Worm (Caenorhabditis elegans) whole organism, young adult: ENCODE data around the gene gst-44.

ENCODE experiments used
- C17E4.6 ChIP-seq: fragments of 200-800 bp; sonication (Bioruptor generic); IDR thresholded peaks from 2 replicates; pipeline ENCODE4 v1.3.6; 2022; ENCODE audit warnings: missing genetic modification reagents, missing genetic modification characterization, missing compliant biosample characterization
- F10E7.11 ChIP-seq: sonication (generic microtip); optimal IDR thresholded peaks from 2 replicates; lab custom pipeline; 2017; ENCODE audit warnings: mild to moderate bottlenecking, missing genetic modification characterization, moderate library complexity, missing compliant biosample characterization
- F37B4.10 ChIP-seq: fragments of 200-800 bp; sonication (Bioruptor generic); IDR thresholded peaks from 2 replicates; pipeline ENCODE4 v1.3.6; 2022; ENCODE audit warnings: missing genetic modification characterization, missing compliant biosample characterization
- F52B5.7 ChIP-seq: sonication (generic microtip); optimal IDR thresholded peaks from 2 replicates; lab custom pipeline; 2016; ENCODE audit warnings: mild to moderate bottlenecking, missing genetic modification characterization, missing compliant biosample characterization
- F55B11.4 ChIP-seq: sonication (generic microtip); optimal IDR thresholded peaks from 2 replicates; lab custom pipeline; 2016; ENCODE audit warnings: missing compliant biosample characterization, missing genetic modification characterization, borderline replicate concordance; ENCODE audit not compliant: insufficient read depth
- F57A8.1 ChIP-seq: fragments of 200-800 bp; sonication (Bioruptor generic); optimal IDR thresholded peaks from 2 replicates; lab custom pipeline; 2018; ENCODE audit warnings: mild to moderate bottlenecking, missing genetic modification characterization, moderate library complexity, missing compliant biosample characterization
- F57C9.4 ChIP-seq: sonication (generic microtip); optimal IDR thresholded peaks from 2 replicates; lab custom pipeline; 2017; ENCODE audit warnings: mild to moderate bottlenecking, missing genetic modification characterization, missing compliant biosample characterization
- T07F8.4 ChIP-seq: sonication (generic microtip); optimal IDR thresholded peaks from 2 replicates; lab custom pipeline; 2016; ENCODE audit warnings: mild to moderate bottlenecking, missing genetic modification characterization, moderate library complexity, missing compliant biosample characterization
- ZK185.1 ChIP-seq: sonication (generic microtip); optimal IDR thresholded peaks from 2 replicates; lab custom pipeline; 2016; ENCODE audit warnings: mild to moderate bottlenecking, missing genetic modification characterization, missing compliant biosample characterization; ENCODE audit not compliant: poor library complexity, severe bottlenecking
- ama-1 ChIP-seq, 3 experiments: fragments of 150-350 bp in 1 of 3; sonication (generic microtip) in 2 of 3; optimal IDR thresholded peaks; 2 replicates each; lab custom pipeline; 2014 to 2018; ENCODE audit warnings: missing biosample characterization in 2 of 3, missing genetic modification characterization in 2 of 3, missing genetic modification reagents in 2 of 3
- aptf-3 ChIP-seq: fragments of 200-800 bp; sonication (Bioruptor generic); IDR thresholded peaks from 2 replicates; pipeline ENCODE4 v1.3.6; 2022; ENCODE audit warnings: missing genetic modification characterization, missing compliant biosample characterization
- atf-7 ChIP-seq: sonication (generic microtip); optimal IDR thresholded peaks from 2 replicates; lab custom pipeline; 2017; ENCODE audit warnings: mild to moderate bottlenecking, missing genetic modification characterization, missing compliant biosample characterization
- ccch-3 ChIP-seq: fragments of 200-800 bp; sonication (Bioruptor generic); optimal IDR thresholded peaks from 2 replicates; lab custom pipeline; 2018; ENCODE audit warnings: mild to moderate bottlenecking, missing genetic modification characterization, missing compliant biosample characterization
- ceh-100 ChIP-seq: fragments of 200-800 bp; sonication (Bioruptor generic); IDR thresholded peaks from 2 replicates; pipeline ENCODE4 v1.3.6; 2022; ENCODE audit warnings: missing genetic modification reagents, missing genetic modification characterization, missing compliant biosample characterization
- ceh-79 ChIP-seq: sonication (generic microtip); optimal IDR thresholded peaks from 2 replicates; lab custom pipeline; 2017; ENCODE audit warnings: mild to moderate bottlenecking, missing genetic modification characterization, missing compliant biosample characterization
- ekl-4 ChIP-seq: fragments of 200-800 bp; sonication (Bioruptor generic); IDR thresholded peaks from 2 replicates; pipeline ENCODE4 v1.3.6; 2022; ENCODE audit warnings: missing genetic modification reagents, missing genetic modification characterization, missing compliant biosample characterization
- him-1 ChIP-seq: sonication (generic microtip); optimal IDR thresholded peaks from 2 replicates; lab custom pipeline; 2016; ENCODE audit warnings: missing genotype, missing genetic modification reagents, missing genetic modification characterization, missing compliant biosample characterization
- hsf-1 ChIP-seq: fragments of 200-800 bp; sonication (Bioruptor generic); IDR thresholded peaks from 2 replicates; pipeline ENCODE4 v1.3.6; 2022; ENCODE audit warnings: missing genetic modification reagents, missing genetic modification characterization, missing compliant biosample characterization
- lag-1 ChIP-seq: fragments of 200-800 bp; sonication (Bioruptor generic); IDR thresholded peaks from 2 replicates; pipeline ENCODE4 v1.3.6; 2022; ENCODE audit warnings: missing genetic modification reagents, missing genetic modification characterization, missing compliant biosample characterization
- let-526 ChIP-seq: fragments of 200-800 bp; sonication (Bioruptor generic); IDR thresholded peaks from 2 replicates; pipeline ENCODE4 v1.3.6; 2022; ENCODE audit warnings: missing genetic modification reagents, missing genetic modification characterization, missing compliant biosample characterization
- lin-26 ChIP-seq: fragments of 200-800 bp; sonication (Bioruptor generic); IDR thresholded peaks from 2 replicates; pipeline ENCODE4 v1.3.6; 2022; ENCODE audit warnings: missing genetic modification reagents, missing genetic modification characterization, missing compliant biosample characterization
- lin-35 ChIP-seq, 3 experiments: fragments of 150-350 bp in 2 of 3; sonication (generic microtip) in 1 of 3; optimal IDR thresholded peaks; 2 replicates each; lab custom pipeline; 2014 to 2018; ENCODE audit warnings: missing biosample characterization in 3 of 3, missing genetic modification characterization in 3 of 3, missing genetic modification reagents in 3 of 3
- lin-54 ChIP-seq: fragments of 200-800 bp; sonication (Bioruptor generic); optimal IDR thresholded peaks from 2 replicates; lab custom pipeline; 2018; ENCODE audit warnings: mild to moderate bottlenecking, missing genetic modification characterization, missing compliant biosample characterization
- lsl-1 ChIP-seq: fragments of 200-800 bp; sonication (Bioruptor generic); optimal IDR thresholded peaks from 2 replicates; lab custom pipeline; 2018; ENCODE audit warnings: mild to moderate bottlenecking, missing genetic modification characterization, moderate library complexity, missing compliant biosample characterization
- mcd-1 ChIP-seq: fragments of 200-800 bp; sonication (Bioruptor generic); IDR thresholded peaks from 2 replicates; pipeline ENCODE4 v1.3.6; 2022; ENCODE audit warnings: missing genetic modification reagents, missing genetic modification characterization, missing compliant biosample characterization
- mes-4 ChIP-seq: sonication (generic microtip); optimal IDR thresholded peaks from 2 replicates; lab custom pipeline; 2016; ENCODE audit warnings: missing genotype, missing genetic modification characterization, missing compliant biosample characterization
- nhr-179 ChIP-seq: sonication (generic microtip); optimal IDR thresholded peaks from 2 replicates; lab custom pipeline; 2016; ENCODE audit warnings: mild to moderate bottlenecking, missing genetic modification characterization, missing compliant biosample characterization
- nhr-27 ChIP-seq: fragments of 200-800 bp; sonication (Bioruptor generic); optimal IDR thresholded peaks from 2 replicates; lab custom pipeline; 2018; ENCODE audit warnings: mild to moderate bottlenecking, missing genetic modification characterization, moderate library complexity, missing compliant biosample characterization
- nhr-80 ChIP-seq: sonication (generic microtip); optimal IDR thresholded peaks from 2 replicates; lab custom pipeline; 2016; ENCODE audit warnings: missing genetic modification characterization, missing compliant biosample characterization
- repo-1 ChIP-seq: sonication (generic microtip); optimal IDR thresholded peaks from 2 replicates; lab custom pipeline; 2017; ENCODE audit warnings: mild to moderate bottlenecking, missing genetic modification characterization, missing compliant biosample characterization
- snpc-1.1 ChIP-seq: sonication (generic microtip); optimal IDR thresholded peaks from 2 replicates; lab custom pipeline; 2017; ENCODE audit warnings: missing genetic modification characterization, mild to moderate bottlenecking, missing compliant biosample characterization, antibody characterized with exemption, moderate library complexity, missing genotype, missing genetic modification reagents; ENCODE audit not compliant: insufficient read depth
- snpc-1.3 ChIP-seq: sonication (generic microtip); optimal IDR thresholded peaks from 2 replicates; lab custom pipeline; 2017; ENCODE audit warnings: missing genetic modification characterization, mild to moderate bottlenecking, missing compliant biosample characterization, antibody characterized with exemption, moderate library complexity, missing genotype, missing genetic modification reagents; ENCODE audit not compliant: insufficient read depth
- snpc-4 ChIP-seq, 5 experiments: fragments of 150-350 bp in 1 of 5; sonication (generic microtip) in 4 of 5; optimal IDR thresholded peaks; 2 replicates each; lab custom pipeline; 2014 to 2018; ENCODE audit warnings: missing genetic modification characterization in 5 of 5, missing biosample characterization in 3 of 5, antibody characterized with exemption in 2 of 5, mild to moderate bottlenecking in 2 of 5, missing compliant biosample characterization in 2 of 5, missing genotype in 2 of 5, moderate library complexity in 2 of 5, missing genetic modification reagents in 1 of 5
- tbp1 ChIP-seq: fragments of 200-800 bp; sonication (Bioruptor generic); optimal IDR thresholded peaks from 2 replicates; lab custom pipeline; 2018; ENCODE audit warnings: mild to moderate bottlenecking, missing genetic modification characterization, missing compliant biosample characterization
- tlf-1 ChIP-seq: fragments of 200-800 bp; sonication (Bioruptor generic); optimal IDR thresholded peaks from 2 replicates; lab custom pipeline; 2018; ENCODE audit warnings: mild to moderate bottlenecking, missing genetic modification characterization, missing compliant biosample characterization
- unc-130 ChIP-seq: sonication (generic microtip); optimal IDR thresholded peaks from 2 replicates; lab custom pipeline; 2016; ENCODE audit warnings: missing genetic modification reagents, missing genetic modification characterization, missing compliant biosample characterization
- ztf-18 ChIP-seq: sonication (generic microtip); optimal IDR thresholded peaks from 2 replicates; lab custom pipeline; 2016; ENCODE audit warnings: missing genotype, mild to moderate bottlenecking, missing genetic modification characterization, missing compliant biosample characterization
- ztf-25 ChIP-seq: fragments of 200-800 bp; sonication (Bioruptor generic); IDR thresholded peaks from 2 replicates; pipeline ENCODE4 v1.3.6; 2022; ENCODE audit warnings: missing genetic modification reagents, missing genetic modification characterization, missing compliant biosample characterization
- ztf-28 ChIP-seq: fragments of 200-800 bp; sonication (Bioruptor generic); IDR thresholded peaks from 2 replicates; pipeline ENCODE4 v1.3.6; 2022; ENCODE audit warnings: missing genetic modification reagents, missing genetic modification characterization, missing compliant biosample characterization

Gene gst-44

DNA sequence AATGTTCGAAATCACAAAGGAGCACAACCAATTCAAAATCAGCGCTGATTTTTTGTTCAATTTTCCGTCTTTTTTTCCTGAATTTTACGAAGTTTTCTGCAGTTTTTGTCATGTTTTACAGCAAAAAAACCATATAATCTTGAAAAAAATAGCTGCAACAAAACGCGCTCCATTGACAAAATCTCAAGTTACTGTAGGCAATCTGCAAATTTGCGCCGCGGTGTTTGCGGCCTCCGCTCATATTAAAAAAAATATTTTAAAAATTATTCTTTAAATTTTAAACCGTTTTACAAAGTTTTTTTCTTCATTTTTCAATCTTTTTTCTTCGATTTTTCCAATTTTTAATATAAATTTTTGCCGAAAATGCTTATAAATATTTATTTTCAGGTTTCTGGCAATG, 14.7 kb downstream of the gst-44 start:
- TF ChIP-seq snpc-1.3 (tag; lab: Kevin White, UChicago) (no peak), aptf-3 (no peak), him-1 (tag; lab: Kevin White, UChicago) (peak; percentile 16), ZK185.1 (tag; lab: Kevin White, UChicago) (no peak), snpc-4 (GFP tag; optimal IDR thresholded peaks at IDR 0.05; lab: Kevin White, UChicago) (peak; percentile 3), snpc-4 (tag; optimal IDR thresholded peaks at IDR 0.05; lab: Kevin White, UChicago) (peak in 1 of 4 experiments; percentile 14), mes-4 (tag; lab: Kevin White, UChicago) (no peak), mcd-1 (GFP tag; lab: Robert Waterston, UW) (peak; percentile 46; the same call in 1 of the 2 replicates), lsl-1 (GFP tag; lab: Kevin White, UChicago) (peak; percentile 81)

DNA sequence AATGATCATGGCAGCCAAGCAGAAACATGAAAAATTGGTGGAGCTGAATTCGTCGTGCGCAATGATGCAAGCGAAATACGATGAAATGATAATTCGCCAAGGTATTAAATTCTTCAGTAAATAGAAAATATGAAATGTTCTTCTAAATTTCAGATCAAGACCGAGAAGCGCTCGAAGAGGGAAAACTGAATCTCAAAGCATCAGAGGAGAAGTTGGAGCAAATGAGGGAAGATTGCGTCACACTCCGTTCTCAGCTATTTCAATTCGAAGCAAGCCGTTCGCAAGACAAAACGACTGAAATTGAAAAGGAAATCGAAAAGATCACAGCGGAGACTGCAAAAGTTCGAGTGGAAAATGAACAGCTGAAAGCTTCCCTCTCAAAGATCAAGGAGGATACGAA, 15.7 kb downstream of the gst-44 start:
- TF ChIP-seq ceh-100 (GFP tag; lab: Robert Waterston, UW): no peak
- TF ChIP-seq C17E4.6 (GFP tag; lab: Robert Waterston, UW): no peak

DNA sequence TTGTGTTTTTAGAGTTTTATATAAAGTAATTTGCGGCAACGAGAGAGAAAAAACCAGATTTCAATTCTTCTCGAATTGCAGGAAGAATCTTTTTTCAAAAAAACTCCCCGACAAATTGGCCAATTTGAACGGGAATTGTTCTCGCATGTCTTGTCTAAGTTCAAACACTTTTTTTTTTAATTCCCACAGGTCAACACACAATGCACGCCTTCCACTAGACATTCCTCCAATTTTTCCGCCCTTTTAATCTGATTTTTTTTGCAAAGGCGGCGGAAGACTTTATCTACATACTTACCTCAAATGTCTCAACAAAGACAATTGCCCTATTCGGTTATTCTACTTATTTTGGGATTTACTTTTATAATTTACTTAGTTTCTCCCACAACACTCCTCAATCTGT, 17.0 kb downstream of the gst-44 start, which contains the start of gene F26D2.3:
Gene F26D2.3, plus strand, starts transcription at position 301 of the 400 bp plus-strand sequence.
- TF ChIP-seq ccch-3 (GFP tag; lab: Kevin White, UChicago) (no peak), hsf-1 (GFP tag; lab: Robert Waterston, UW) (no peak), atf-7 (no peak), lin-54 (no peak), F57C9.4 (tag; lab: Kevin White, UChicago) (no peak), tlf-1 (GFP tag; lab: Kevin White, UChicago) (no peak), tbp1 (GFP tag; lab: Kevin White, UChicago) (no peak), T07F8.4 (tag; lab: Kevin White, UChicago) (no peak)
- TF ChIP-seq, all 124 proteins: peak for 0

DNA sequence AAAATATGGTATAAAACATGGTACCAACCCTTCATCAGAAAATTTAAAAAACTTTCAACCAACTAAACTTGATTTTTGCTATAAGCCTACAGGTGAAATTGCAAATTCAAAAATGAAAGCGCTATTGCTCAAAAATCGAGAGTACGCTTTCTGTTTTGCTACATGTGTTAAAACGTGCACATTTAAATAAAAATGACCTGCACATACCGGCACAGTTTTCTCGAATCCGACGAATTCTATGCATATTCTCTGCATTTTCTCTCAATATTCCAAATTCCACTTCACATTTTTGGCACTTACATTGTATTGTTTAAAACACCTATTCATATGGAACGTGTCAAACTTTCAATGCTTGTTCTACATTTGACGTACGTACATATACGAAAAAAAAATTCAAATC, 19.8 kb downstream of the gst-44 start, which contains the start of gene srh-145:
Gene srh-145, plus strand, starts transcription at position 193 of the 400 bp plus-strand sequence.
- TF ChIP-seq F52B5.7: no peak
- no peak for TF ChIP-seq nhr-27 (tag; lab: Kevin White, UChicago)
- no peak for TF ChIP-seq nhr-179 (tag; lab: Kevin White, UChicago)
- TF ChIP-seq C17E4.6 (GFP tag; lab: Robert Waterston, UW): no peak
- TF ChIP-seq ama-1 (optimal IDR thresholded peaks at IDR 0.05; lab: Kevin White, UChicago): no peak
- no peak for TF ChIP-seq ama-1 (GFP tag; optimal IDR thresholded peaks at IDR 0.05; lab: Kevin White, UChicago)
- TF ChIP-seq lin-54: no peak
- TF ChIP-seq F10E7.11 (tag; lab: Kevin White, UChicago): no peak
- no peak for TF ChIP-seq F55B11.4

DNA sequence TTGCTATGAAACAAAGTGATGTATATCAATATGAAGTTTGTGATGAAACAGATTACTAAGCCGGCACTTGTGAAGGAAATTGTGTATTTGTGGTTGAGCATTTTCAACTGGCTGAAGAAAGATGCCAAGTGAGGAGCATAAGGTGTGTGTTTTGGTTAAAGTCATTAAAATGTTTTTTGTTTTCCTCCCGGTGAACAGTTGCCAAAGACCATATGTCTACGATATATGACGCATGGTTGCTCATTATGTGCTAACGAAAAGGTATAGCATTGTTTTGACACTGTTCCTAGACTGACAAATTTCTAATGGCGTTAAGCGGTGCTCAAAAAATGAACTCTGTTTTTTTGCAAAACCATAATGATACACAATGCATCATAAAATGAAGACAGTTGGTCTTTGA, 26.3 kb downstream of the gst-44 start, which contains the start of gene str-55:
Gene str-55, minus strand, starts transcription at position 101 of the 400 bp plus-strand sequence.
- TF ChIP-seq ceh-79 (tag; lab: Kevin White, UChicago) (no peak), nhr-80 (tag; lab: Kevin White, UChicago) (no peak)

DNA sequence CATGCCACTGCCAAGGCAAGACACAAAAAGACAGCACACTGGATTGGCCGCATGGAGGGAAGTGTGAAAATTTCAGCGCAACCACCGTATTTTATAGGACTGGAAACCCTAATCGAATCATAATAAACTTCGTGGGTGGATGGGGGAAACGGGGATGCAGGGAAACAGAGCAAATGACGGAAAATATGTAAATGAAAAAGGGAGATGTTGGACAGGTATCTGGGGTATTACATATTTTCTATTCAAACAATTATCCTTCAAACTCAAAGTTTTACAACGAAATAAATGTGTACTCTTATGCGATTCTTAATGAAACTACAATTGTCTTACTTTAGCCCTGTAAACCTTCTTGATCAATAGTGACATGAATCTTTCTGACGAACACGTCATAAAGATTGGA, 29.1 kb downstream of the gst-44 start, which contains the start of gene F26D2.16:
Gene F26D2.16, minus strand, starts transcription at position 101 of the 400 bp plus-strand sequence.
- TF ChIP-seq lag-1 (GFP tag; lab: Robert Waterston, UW): no peak
- TF ChIP-seq snpc-4 (GFP tag; optimal IDR thresholded peaks at IDR 0.05; lab: Kevin White, UChicago): no peak
- no peak for TF ChIP-seq snpc-4 (tag; optimal IDR thresholded peaks at IDR 0.05; lab: Kevin White, UChicago)
- no peak for TF ChIP-seq lin-35 (GFP tag; optimal IDR thresholded peaks at IDR 0.05; lab: Kevin White, UChicago)
- no peak for TF ChIP-seq ztf-28 (GFP tag; lab: Robert Waterston, UW)
- TF ChIP-seq ekl-4: no peak
- no peak for TF ChIP-seq F57A8.1 (GFP tag; lab: Kevin White, UChicago)
- no peak for TF ChIP-seq let-526 (GFP tag; lab: Robert Waterston, UW)
- no peak for TF ChIP-seq F37B4.10 (GFP tag; lab: Robert Waterston, UW)
- no peak for TF ChIP-seq unc-130 (GFP tag; lab: Kevin White, UChicago)
- TF ChIP-seq repo-1: no peak
- TF ChIP-seq ztf-18 (tag; lab: Kevin White, UChicago): no peak
- TF ChIP-seq T07F8.4 (tag; lab: Kevin White, UChicago): no peak
- TF ChIP-seq lin-26: no peak
- TF ChIP-seq ztf-25 (GFP tag; lab: Robert Waterston, UW): no peak
- no peak for TF ChIP-seq snpc-1.1
